Fruit fly (Drosophila melanogaster): Measurements from ENCODE around the gene Phs.

The Phs gene

dm6 chr3L:15664199-15664794, 44.6 kb downstream of the Phs start:
- TF ChIP-seq CG8159 (tag; optimal IDR thresholded peaks at IDR 0.05) (no peak), CG9948 (tag; optimal IDR thresholded peaks at IDR 0.05) (no peak), Ets98B (GFP tag; IDR thresholded peaks at IDR 0.05) (no peak)

- no peak for TF ChIP-seq CG15710 (tag; optimal IDR thresholded peaks at IDR 0.05)
- no peak for TF ChIP-seq Pif1B (GFP tag; optimal IDR thresholded peaks at IDR 0.05)
- no peak for TF ChIP-seq rn (GFP tag; IDR thresholded peaks at IDR 0.05)
- no peak for TF ChIP-seq D1 (tag; optimal IDR thresholded peaks at IDR 0.05)
- no peak for TF ChIP-seq CG34367 (tag; optimal IDR thresholded peaks at IDR 0.05)
- TF ChIP-seq CG17806 (tag; optimal IDR thresholded peaks at IDR 0.05): no peak
- TF ChIP-seq CG10348 (GFP tag; IDR thresholded peaks at IDR 0.05): no peak
- no peak for TF ChIP-seq fd96Ca (GFP tag; IDR thresholded peaks at IDR 0.05)
- TF ChIP-seq Ets98B (GFP tag; IDR thresholded peaks at IDR 0.05): no peak
- no peak for TF ChIP-seq Snoo (tag; optimal IDR thresholded peaks at IDR 0.05)
- no peak for TF ChIP-seq CG14655 (GFP tag; optimal IDR thresholded peaks at IDR 0.05)
- TF ChIP-seq Pif1A (GFP tag; optimal IDR thresholded peaks at IDR 0.05): no peak
- TF ChIP-seq EcR (GFP tag; optimal IDR thresholded peaks at IDR 0.05): no peak
- no peak for TF ChIP-seq CG4496 (GFP tag; IDR thresholded peaks at IDR 0.05)
- TF ChIP-seq CG9948 (tag; optimal IDR thresholded peaks at IDR 0.05): no peak
- TF ChIP-seq gl (tag; optimal IDR thresholded peaks at IDR 0.05): no peak
Observed at dm6 chr3L:15665741-15666140, 46.0 kb downstream of the Phs start.

dm6 chr3L:15669939-15670338, 50.2 kb downstream of the Phs start:
- TF ChIP-seq EcR (GFP tag; optimal IDR thresholded peaks at IDR 0.05) (no peak), CG9948 (tag; optimal IDR thresholded peaks at IDR 0.05) (no peak), fd96Ca (GFP tag; IDR thresholded peaks at IDR 0.05) (no peak), D1 (tag; optimal IDR thresholded peaks at IDR 0.05) (no peak)

dm6 chr3L:15670455-15670854, 50.8 kb downstream of the Phs start:
- peak; percentile 7 for TF ChIP-seq CG9948 (tag; optimal IDR thresholded peaks at IDR 0.05)
- TF ChIP-seq CG12605 (GFP tag; IDR thresholded peaks at IDR 0.05): no peak
- TF ChIP-seq CG13204 (GFP tag; optimal IDR thresholded peaks at IDR 0.05): no peak
- TF ChIP-seq CG15710 (tag; optimal IDR thresholded peaks at IDR 0.05): peak; percentile 17
- peak; percentile 56 for TF ChIP-seq CG8159 (tag; optimal IDR thresholded peaks at IDR 0.05)
- TF ChIP-seq gl (tag; optimal IDR thresholded peaks at IDR 0.05): no peak
- TF ChIP-seq Snoo (tag; optimal IDR thresholded peaks at IDR 0.05): peak; percentile 25

dm6 chr3L:15672800-15673199, 53.1 kb downstream of the Phs start:
- TF ChIP-seq CG4496 (GFP tag; IDR thresholded peaks at IDR 0.05) (no peak), Snoo (tag; optimal IDR thresholded peaks at IDR 0.05) (no peak), CG9948 (tag; optimal IDR thresholded peaks at IDR 0.05) (peak; percentile 3), CG14655 (GFP tag; optimal IDR thresholded peaks at IDR 0.05) (peak; percentile 14)

Data from whole organism, pupa.